Worm (Caenorhabditis elegans) whole organism, late embryonic: ENCODE results near the gene srx-80.

Experiments used
- che-1 ChIP-seq: sonication (generic microtip); optimal IDR thresholded peaks from 2 replicates; lab custom pipeline; 2016; ENCODE audit warnings: mild to moderate bottlenecking, missing genetic modification characterization, missing compliant biosample characterization
- fkh-10 ChIP-seq: fragments of 150-350 bp; optimal IDR thresholded peaks from 2 replicates; lab custom pipeline; 2014; ENCODE audit warnings: missing biosample characterization, missing genetic modification reagents, missing genetic modification characterization
- pqm-1 ChIP-seq: sonication (generic microtip); optimal IDR thresholded peaks from 2 replicates; lab custom pipeline; 2016; ENCODE audit warnings: missing genetic modification characterization, missing compliant biosample characterization

ce11 chrV:11552379-11552778 lies 41.1 kb upstream of the srx-80 start, which contains the start of gene srx-85:
- TF ChIP-seq fkh-10 (GFP tag; lab: Kevin White, UChicago) (no peak), che-1 (tag; lab: Kevin White, UChicago) (no peak), pqm-1 (tag; lab: Kevin White, UChicago) (no peak)
